Fruit fly (Drosophila melanogaster) whole organism, embryonic: ENCODE results near the gene dbe.

Experiments
- CG11695 ChIP-seq: fragments of 200-800 bp; sonication (Bioruptor generic); IDR thresholded peaks from 3 replicates; pipeline ENCODE4 v1.3.6; 2022; ENCODE audit warnings: missing biosample characterization, missing genetic modification characterization
- CG1233 ChIP-seq: fragments of 200-800 bp; sonication (Bioruptor generic); optimal IDR thresholded peaks from 4 replicates; lab custom pipeline; 2018; ENCODE audit warnings: missing biosample characterization, mild to moderate bottlenecking, missing genetic modification characterization
- CG14965 ChIP-seq: fragments of 200-800 bp; sonication (Bioruptor generic); optimal IDR thresholded peaks from 2 replicates; lab custom pipeline; 2016; ENCODE audit warnings: missing biosample characterization, missing genetic modification characterization, borderline replicate concordance
- CG1602 ChIP-seq: fragments of 200-800 bp; sonication (Bioruptor generic); optimal IDR thresholded peaks from 3 replicates; lab custom pipeline; 2016; ENCODE audit warnings: missing biosample characterization, missing genetic modification characterization
- CG16779 ChIP-seq: fragments of 200-800 bp; sonication (Bioruptor generic); IDR thresholded peaks from 2 replicates; pipeline ENCODE4 v1.3.6; 2022; ENCODE audit warnings: missing biosample characterization, missing genetic modification characterization
- CG16815 ChIP-seq: fragments of 200-800 bp; sonication (Bioruptor generic); optimal IDR thresholded peaks from 3 replicates; lab custom pipeline; 2017; ENCODE audit warnings: missing biosample characterization, mild to moderate bottlenecking, missing genetic modification characterization
- CG17612 ChIP-seq: fragments of 200-800 bp; sonication (Bioruptor generic); IDR thresholded peaks from 2 replicates; pipeline ENCODE4 v1.3.6; 2022; ENCODE audit warnings: missing biosample characterization, missing genetic modification characterization
- CG30020 ChIP-seq: fragments of 200-800 bp; optimal IDR thresholded peaks from 2 replicates; lab custom pipeline; 2019; ENCODE audit warnings: missing biosample characterization, mild to moderate bottlenecking, missing genetic modification characterization, moderate library complexity
- CG31224 ChIP-seq: fragments of 200-800 bp; sonication (Bioruptor generic); IDR thresholded peaks from 2 replicates; pipeline ENCODE4 v1.3.6; 2022; ENCODE audit warnings: missing biosample characterization, missing genetic modification characterization
- CG31388 ChIP-seq: fragments of 200-800 bp; sonication (Bioruptor generic); optimal IDR thresholded peaks from 2 replicates; lab custom pipeline; 2016; ENCODE audit warnings: missing biosample characterization, missing genetic modification characterization
- CG3407 ChIP-seq: fragments of 200-800 bp; sonication (Bioruptor generic); optimal IDR thresholded peaks from 2 replicates; lab custom pipeline; 2018; ENCODE audit warnings: missing biosample characterization, mild to moderate bottlenecking, missing genetic modification characterization
- CG7987 ChIP-seq: fragments of 200-800 bp; sonication (Bioruptor generic); optimal IDR thresholded peaks from 2 replicates; lab custom pipeline; 2018; ENCODE audit warnings: missing biosample characterization, mild to moderate bottlenecking, missing genetic modification characterization, moderate library complexity
- CG9215 ChIP-seq: fragments of 200-800 bp; sonication (Bioruptor generic); IDR thresholded peaks from 2 replicates; pipeline ENCODE4 v1.3.6; 2022; ENCODE audit warnings: missing biosample characterization, missing genetic modification characterization
- CTCF ChIP-seq: fragments of 200-800 bp; sonication (Bioruptor generic); optimal IDR thresholded peaks from 2 replicates; lab custom pipeline; 2017; ENCODE audit warnings: missing biosample characterization, mild to moderate bottlenecking, missing genetic modification characterization, moderate library complexity
- Deaf1 ChIP-seq: fragments of 200-800 bp; optimal IDR thresholded peaks from 3 replicates; lab custom pipeline; 2019; ENCODE audit warnings: missing biosample characterization, mild to moderate bottlenecking, missing genetic modification characterization, moderate library complexity
- E2f2 ChIP-seq: fragments of 200-800 bp; sonication (Bioruptor generic); IDR thresholded peaks from 2 replicates; pipeline ENCODE4 v1.3.6; 2022; ENCODE audit warnings: missing biosample characterization, missing genetic modification characterization
- HLHmδ ChIP-seq: fragments of 200-800 bp; sonication (Bioruptor generic); optimal IDR thresholded peaks from 2 replicates; lab custom pipeline; 2018; ENCODE audit warnings: missing biosample characterization, mild to moderate bottlenecking, missing genetic modification characterization, moderate library complexity
- Hmr ChIP-seq: fragments of 200-800 bp; sonication (Bioruptor generic); optimal IDR thresholded peaks from 3 replicates; lab custom pipeline; 2017; ENCODE audit warnings: mild to moderate bottlenecking, missing biosample characterization, missing genetic modification reagents, missing genetic modification characterization
- Hr51 ChIP-seq, 2 experiments: fragments of 200-800 bp; sonication (Bioruptor generic); optimal IDR thresholded peaks; 2 replicates in 1 of 2; 3 replicates in 1 of 2; lab custom pipeline; 2016 to 2018; ENCODE audit warnings: missing biosample characterization in 2 of 2, missing genetic modification characterization in 2 of 2, mild to moderate bottlenecking in 1 of 2, moderate library complexity in 1 of 2
- Med ChIP-seq: fragments of 200-800 bp; sonication (Bioruptor generic); peaks from one replicate; lab custom pipeline; 2016; ENCODE audit warnings: missing biosample characterization, missing genetic modification characterization, mild to moderate bottlenecking, inconsistent platforms, moderate library complexity
- Nf-YA ChIP-seq: fragments of 200-800 bp; sonication (Bioruptor generic); IDR thresholded peaks from 2 replicates; pipeline ENCODE4 v1.3.6; 2022; ENCODE audit warnings: missing biosample characterization, missing genetic modification characterization
- PHDP ChIP-seq: fragments of 200-800 bp; sonication (Bioruptor generic); optimal IDR thresholded peaks from 3 replicates; lab custom pipeline; 2018; ENCODE audit warnings: missing biosample characterization, mild to moderate bottlenecking, missing genetic modification characterization, moderate library complexity
- Rfx ChIP-seq: fragments of 200-800 bp; sonication (Bioruptor generic); IDR thresholded peaks from 2 replicates; pipeline ENCODE4 v1.3.6; 2022; ENCODE audit warnings: missing biosample characterization, missing genetic modification characterization
- Rx ChIP-seq: fragments of 200-800 bp; sonication (Bioruptor generic); IDR thresholded peaks from 2 replicates; pipeline ENCODE4 v1.3.6; 2022; ENCODE audit warnings: missing biosample characterization, missing genetic modification characterization
- Scr ChIP-seq: fragments of 200-800 bp; sonication (Bioruptor generic); IDR thresholded peaks from 2 replicates; pipeline ENCODE4 v1.3.6; 2022; ENCODE audit warnings: missing biosample characterization, missing genetic modification characterization; ENCODE audit not compliant: partially characterized antibody
- Six4 ChIP-seq: fragments of 200-800 bp; sonication (Bioruptor generic); optimal IDR thresholded peaks from 2 replicates; lab custom pipeline; 2016; ENCODE audit warnings: missing biosample characterization, missing genetic modification characterization
- Sry-β ChIP-seq: fragments of 200-800 bp; sonication (Bioruptor generic); optimal IDR thresholded peaks from 2 replicates; lab custom pipeline; 2018; ENCODE audit warnings: missing biosample characterization, mild to moderate bottlenecking, missing genetic modification characterization, moderate library complexity
- Sry-δ ChIP-seq: fragments of 200-800 bp; sonication (Bioruptor generic); optimal IDR thresholded peaks from 2 replicates; lab custom pipeline; 2016; ENCODE audit warnings: missing biosample characterization, missing genetic modification characterization
- Taf1 ChIP-seq: fragments of 200-800 bp; sonication (Bioruptor generic); IDR thresholded peaks from 2 replicates; pipeline ENCODE4 v1.3.6; 2022; ENCODE audit warnings: missing biosample characterization, missing genetic modification characterization
- Xrp1 ChIP-seq: fragments of 200-800 bp; sonication (Bioruptor generic); IDR thresholded peaks from 2 replicates; pipeline ENCODE4 v1.3.6; 2022; ENCODE audit warnings: missing biosample characterization, missing genetic modification characterization
- YL-1 ChIP-seq: fragments of 200-800 bp; sonication (Bioruptor generic); optimal IDR thresholded peaks from 3 replicates; lab custom pipeline; 2017; ENCODE audit warnings: missing biosample characterization, mild to moderate bottlenecking, missing genetic modification characterization
- bbx ChIP-seq: fragments of 200-800 bp; sonication (Bioruptor generic); IDR thresholded peaks from 2 replicates; pipeline ENCODE4 v1.3.6; 2022; ENCODE audit warnings: missing biosample characterization, missing genetic modification characterization; ENCODE audit not compliant: partially characterized antibody
- bsh ChIP-seq, 2 experiments: fragments of 200-800 bp; sonication (Bioruptor generic); optimal IDR thresholded peaks; 2 replicates each; lab custom pipeline; 2017 to 2018; ENCODE audit warnings: mild to moderate bottlenecking in 2 of 2, missing biosample characterization in 2 of 2, missing genetic modification characterization in 2 of 2, moderate library complexity in 1 of 2
- cg ChIP-seq: fragments of 200-800 bp; sonication (Bioruptor generic); optimal IDR thresholded peaks from 3 replicates; lab custom pipeline; 2019; ENCODE audit warnings: missing biosample characterization, mild to moderate bottlenecking, missing genetic modification characterization, moderate library complexity
- crc ChIP-seq: fragments of 200-800 bp; sonication (Bioruptor generic); optimal IDR thresholded peaks from 2 replicates; lab custom pipeline; 2016; ENCODE audit warnings: missing biosample characterization, missing genetic modification characterization
- cwo ChIP-seq: fragments of 200-800 bp; sonication (Bioruptor generic); optimal IDR thresholded peaks from 3 replicates; lab custom pipeline; 2017; ENCODE audit warnings: missing biosample characterization, missing genetic modification characterization, mild to moderate bottlenecking, moderate library complexity, missing genetic modification reagents
- dan ChIP-seq: fragments of 200-800 bp; sonication (Bioruptor generic); IDR thresholded peaks from 2 replicates; pipeline ENCODE4 v1.3.6; 2022; ENCODE audit warnings: missing biosample characterization, missing genetic modification characterization
- emc ChIP-seq: fragments of 200-800 bp; sonication (Bioruptor generic); optimal IDR thresholded peaks from 2 replicates; lab custom pipeline; 2016; ENCODE audit warnings: missing biosample characterization, missing genetic modification characterization
- gcm ChIP-seq: fragments of 200-800 bp; sonication (Bioruptor generic); optimal IDR thresholded peaks from 2 replicates; lab custom pipeline; 2019; ENCODE audit warnings: missing biosample characterization, mild to moderate bottlenecking, missing genetic modification characterization, moderate library complexity
- gfzf ChIP-seq: fragments of 200-800 bp; sonication (Bioruptor generic); optimal IDR thresholded peaks from 2 replicates; lab custom pipeline; 2016; ENCODE audit warnings: missing biosample characterization, mild to moderate bottlenecking, missing genetic modification characterization, moderate library complexity
- lola ChIP-seq, 3 experiments: fragments of >200 bp in 2 of 3; fragments of 200-800 bp in 1 of 3; sonication (Bioruptor generic) in 1 of 3; optimal IDR thresholded peaks; 2 replicates each; lab custom pipeline; 2017 to 2019; ENCODE audit warnings: missing biosample characterization in 3 of 3, missing genetic modification characterization in 3 of 3, mild to moderate bottlenecking in 1 of 3, moderate library complexity in 1 of 3
- pfk ChIP-seq: fragments of 200-800 bp; sonication (Bioruptor generic); optimal IDR thresholded peaks from 2 replicates; lab custom pipeline; 2018; ENCODE audit warnings: missing biosample characterization, mild to moderate bottlenecking, missing genetic modification characterization, moderate library complexity
- row ChIP-seq: fragments of 200-800 bp; sonication (Bioruptor generic); IDR thresholded peaks from 3 replicates; pipeline ENCODE4 v1.3.6; 2022; ENCODE audit warnings: missing biosample characterization, missing genetic modification characterization
- sens ChIP-seq: fragments of 200-800 bp; sonication (Bioruptor generic); peaks from one replicate; lab custom pipeline; 2016; ENCODE audit warnings: missing biosample characterization, missing genetic modification characterization
- seq ChIP-seq: fragments of 200-800 bp; sonication (Bioruptor generic); IDR thresholded peaks from 2 replicates; pipeline ENCODE4 v1.3.6; 2022; ENCODE audit warnings: missing biosample characterization, missing genetic modification characterization
- trh ChIP-seq: fragments of 200-800 bp; sonication (Bioruptor generic); optimal IDR thresholded peaks from 2 replicates; lab custom pipeline; 2016; ENCODE audit warnings: missing biosample characterization, missing genetic modification characterization
- twi ChIP-seq: fragments of 200-800 bp; optimal IDR thresholded peaks from 2 replicates; lab custom pipeline; 2019; ENCODE audit warnings: missing biosample characterization, mild to moderate bottlenecking, missing genetic modification characterization, moderate library complexity
- vnd ChIP-seq: fragments of 200-800 bp; sonication (Bioruptor generic); IDR thresholded peaks from 3 replicates; pipeline ENCODE4 v1.3.6; 2022; ENCODE audit warnings: missing biosample characterization, missing genetic modification characterization; ENCODE audit not compliant: partially characterized antibody
- wdn ChIP-seq: fragments of 200-800 bp; sonication (Bioruptor generic); IDR thresholded peaks from 2 replicates; pipeline ENCODE4 v1.3.6; 2022; ENCODE audit warnings: missing biosample characterization, missing genetic modification characterization
- wek ChIP-seq: fragments of 200-800 bp; sonication (Bioruptor generic); optimal IDR thresholded peaks from 3 replicates; lab custom pipeline; 2018; ENCODE audit warnings: missing biosample characterization, mild to moderate bottlenecking, missing genetic modification characterization, moderate library complexity
- z ChIP-seq: fragments of 200-800 bp; sonication (Bioruptor generic); IDR thresholded peaks from 3 replicates; pipeline ENCODE4 v1.3.6; 2022; ENCODE audit warnings: missing biosample characterization, missing genetic modification characterization
- zfh1 ChIP-seq: fragments of 200-800 bp; sonication (Bioruptor generic); IDR thresholded peaks from 3 replicates; pipeline ENCODE4 v1.3.6; 2022; ENCODE audit warnings: missing biosample characterization, missing genetic modification characterization

dbe gene

dm6 chr2L:856001-856400 lies 13.7 kb downstream of the dbe start (continued):
- TF ChIP-seq Hr51 (GFP tag; optimal IDR thresholded peaks at IDR 0.05; lab: Kevin White, UChicago) (no peak), E2f2 (GFP tag; lab: Robert Waterston, UW) (0 out of 2 replicates have a peak, but pooled peaks have one; percentile 7), emc (GFP tag; lab: Kevin White, UChicago) (no peak), zfh1 (peak; percentile 37; the same call in 1 of the 3 replicates), cg (GFP tag; lab: Kevin White, UChicago) (no peak), Sry-β (GFP tag; lab: Kevin White, UChicago) (no peak), Rfx (GFP tag; lab: Robert Waterston, UW) (peak; percentile 40; the same call in 1 of the 2 replicates), CG17612 (GFP tag; lab: Robert Waterston, UW) (no peak), twi (no peak), CG3407 (GFP tag; lab: Kevin White, UChicago) (peak; percentile 45), Nf-YA (GFP tag; lab: Robert Waterston, UW) (no peak), bsh (GFP tag; optimal IDR thresholded peaks at IDR 0.05; lab: Kevin White, UChicago) (peak in 1 of 2 experiments; percentile 37), PHDP (tag; lab: Kevin White, UChicago) (no peak), HLHmδ (GFP tag; lab: Kevin White, UChicago) (peak; percentile 74), Taf1 (GFP tag; lab: Robert Waterston, UW) (no peak), CG14965 (GFP tag; lab: Kevin White, UChicago) (no peak), CG11695 (GFP tag; lab: Robert Waterston, UW) (no peak), CG30020 (tag; lab: Kevin White, UChicago) (no peak), Hmr (GFP tag; lab: Kevin White, UChicago) (peak; percentile 14), z (GFP tag; lab: Robert Waterston, UW) (no peak), bbx (GFP tag; lab: Robert Waterston, UW) (no peak), trh (GFP tag; lab: Kevin White, UChicago) (no peak), Scr (GFP tag; lab: Robert Waterston, UW) (no peak), CG31388 (no peak), dan (GFP tag; lab: Robert Waterston, UW) (no peak), CG31224 (no peak), pfk (GFP tag; lab: Kevin White, UChicago) (peak; percentile 16), Xrp1 (GFP tag; lab: Robert Waterston, UW) (peak; percentile 59), Deaf1 (tag; lab: Kevin White, UChicago) (no peak), CG7987 (GFP tag; lab: Kevin White, UChicago) (peak; percentile 33), Six4 (GFP tag; lab: Kevin White, UChicago) (no peak), CG1233 (GFP tag; lab: Kevin White, UChicago) (peak; percentile 36), wek (GFP tag; lab: Kevin White, UChicago) (peak; percentile 25), crc (no peak), CG16815 (GFP tag; lab: Kevin White, UChicago) (no peak), wdn (GFP tag; lab: Robert Waterston, UW) (no peak), gcm (GFP tag; lab: Kevin White, UChicago) (no peak), YL-1 (GFP tag; lab: Kevin White, UChicago) (peak; percentile 3), sens (peak; percentile 82), CG1602 (no peak), CTCF (GFP tag; lab: Kevin White, UChicago) (no peak), vnd (no peak), Med (GFP tag; lab: Kevin White, UChicago) (peak; percentile 75), CG9215 (no peak), row (GFP tag; lab: Robert Waterston, UW) (no peak), Sry-δ (GFP tag; lab: Kevin White, UChicago) (no peak), CG16779 (no peak), seq (GFP tag; lab: Robert Waterston, UW) (no peak), lola (GFP tag; optimal IDR thresholded peaks at IDR 0.05; lab: Kevin White, UChicago) (no peak), gfzf (GFP tag; lab: Kevin White, UChicago) (no peak), Rx (no peak), cwo (no peak)
